Worm (Caenorhabditis elegans) whole organism, L1 larva: ENCODE measurements around the gene ssr-2.
A peak's percentile ranks its signal among the peaks of the same experiment; 100 is the strongest.

Experiments used
- Y116A8C.19 ChIP-seq: sonication (generic microtip); optimal IDR thresholded peaks from 2 replicates; lab custom pipeline; 2016; ENCODE audit warnings: missing compliant biosample characterization, missing genetic modification characterization, borderline replicate concordance
- aha-1 ChIP-seq: fragments of 150-350 bp; optimal IDR thresholded peaks from 2 replicates; lab custom pipeline; 2014; ENCODE audit warnings: missing biosample characterization, missing genetic modification characterization
- blmp-1 ChIP-seq: fragments of 150-350 bp; optimal IDR thresholded peaks from 2 replicates; lab custom pipeline; 2014; ENCODE audit warnings: missing biosample characterization, missing genetic modification characterization
- ceh-88 ChIP-seq: fragments of 200-800 bp; sonication (Bioruptor generic); IDR thresholded peaks from 2 replicates; pipeline ENCODE4 v1.3.6; 2022; ENCODE audit warnings: missing genetic modification characterization, missing compliant biosample characterization
- ces-1 ChIP-seq: fragments of 150-350 bp; optimal IDR thresholded peaks from 2 replicates; lab custom pipeline; 2014; ENCODE audit warnings: missing biosample characterization, missing genetic modification reagents, missing genetic modification characterization
- dsc-1 ChIP-seq: sonication (generic microtip); optimal IDR thresholded peaks from 2 replicates; lab custom pipeline; 2016; ENCODE audit warnings: mild to moderate bottlenecking, missing genetic modification characterization, missing compliant biosample characterization
- efl-1 ChIP-seq, 4 experiments: fragments of 150-350 bp; optimal IDR thresholded peaks in 3 of 4; peaks in 1 of 4; 1 replicate in 1 of 4; 2 replicates in 3 of 4; lab custom pipeline; 2014; ENCODE audit warnings: missing biosample characterization in 2 of 4, missing genetic modification characterization in 2 of 4, missing genetic modification reagents in 2 of 4
- egl-13 ChIP-seq: sonication (generic microtip); optimal IDR thresholded peaks from 2 replicates; lab custom pipeline; 2016; ENCODE audit warnings: missing genotype, missing genetic modification reagents, missing genetic modification characterization, missing compliant biosample characterization
- egl-27 ChIP-seq, 2 experiments: fragments of 150-350 bp in 1 of 2; sonication (generic microtip); optimal IDR thresholded peaks; 3 replicates each; lab custom pipeline; 2017 to 2018; ENCODE audit warnings: missing biosample characterization in 2 of 2, missing genetic modification characterization in 2 of 2, missing genetic modification reagents in 2 of 2
- elt-2 ChIP-seq: sonication (generic microtip); optimal IDR thresholded peaks from 2 replicates; lab custom pipeline; 2016; ENCODE audit warnings: missing genetic modification characterization, mild to moderate bottlenecking, inconsistent platforms, missing compliant biosample characterization, missing genetic modification reagents
- elt-3 ChIP-seq, 6 experiments: fragments of 150-350 bp in 1 of 6; sonication (generic microtip); optimal IDR thresholded peaks; 2 replicates each; lab custom pipeline; 2017 to 2018; ENCODE audit warnings: missing biosample characterization in 6 of 6, missing genetic modification characterization in 6 of 6, inconsistent platforms in 1 of 6
- fkh-4 ChIP-seq: sonication (generic microtip); optimal IDR thresholded peaks from 2 replicates; lab custom pipeline; 2016; ENCODE audit warnings: missing compliant biosample characterization, missing genetic modification characterization, borderline replicate concordance
- hlh-17 ChIP-seq: fragments of 200-800 bp; sonication (Bioruptor generic); optimal IDR thresholded peaks from 2 replicates; lab custom pipeline; 2018; ENCODE audit warnings: missing genetic modification characterization, mild to moderate bottlenecking, missing compliant biosample characterization, moderate library complexity, borderline replicate concordance
- irx-1 ChIP-seq: sonication (generic microtip); optimal IDR thresholded peaks from 2 replicates; lab custom pipeline; 2016; ENCODE audit warnings: missing genetic modification characterization, missing compliant biosample characterization
- isw-1 ChIP-seq: fragments of 200-800 bp; sonication (Bioruptor generic); IDR thresholded peaks from 2 replicates; pipeline ENCODE4 v1.3.6; 2022; ENCODE audit warnings: missing genetic modification characterization, missing compliant biosample characterization
- lin-14 ChIP-seq: fragments of 200-800 bp; sonication (Bioruptor generic); optimal IDR thresholded peaks from 2 replicates; lab custom pipeline; 2018; ENCODE audit warnings: mild to moderate bottlenecking, missing genetic modification characterization, moderate library complexity, missing compliant biosample characterization
- lin-35 ChIP-seq, 2 experiments: fragments of 150-350 bp; optimal IDR thresholded peaks; 2 replicates each; lab custom pipeline; 2014; ENCODE audit warnings: missing biosample characterization in 2 of 2, missing genetic modification characterization in 2 of 2, missing genetic modification reagents in 2 of 2
- lir-3 ChIP-seq: sonication (generic microtip); optimal IDR thresholded peaks from 2 replicates; lab custom pipeline; 2016; ENCODE audit warnings: mild to moderate bottlenecking, missing genetic modification characterization, moderate library complexity, missing compliant biosample characterization; ENCODE audit not compliant: poor library complexity
- mep-1 ChIP-seq: fragments of 150-350 bp; optimal IDR thresholded peaks from 2 replicates; lab custom pipeline; 2014; ENCODE audit warnings: missing biosample characterization, missing genetic modification characterization
- nhr-19 ChIP-seq: fragments of 200-800 bp; sonication (Bioruptor generic); conservative IDR thresholded peaks from 2 replicates; pipeline ENCODE4 v1.3.6; 2022; ENCODE audit warnings: missing genetic modification characterization, missing compliant biosample characterization
- nhr-20 ChIP-seq: sonication (generic microtip); optimal IDR thresholded peaks from 2 replicates; lab custom pipeline; 2016; ENCODE audit warnings: mild to moderate bottlenecking, missing genetic modification characterization, missing compliant biosample characterization
- nhr-237 ChIP-seq: fragments of 150-350 bp; optimal IDR thresholded peaks from 2 replicates; lab custom pipeline; 2014; ENCODE audit warnings: missing biosample characterization, missing genetic modification characterization
- nhr-47 ChIP-seq: sonication (generic microtip); optimal IDR thresholded peaks from 2 replicates; lab custom pipeline; 2016; ENCODE audit warnings: mild to moderate bottlenecking, missing genetic modification characterization, moderate library complexity, missing compliant biosample characterization
- nhr-71 ChIP-seq: sonication (generic microtip); optimal IDR thresholded peaks from 2 replicates; lab custom pipeline; 2016; ENCODE audit warnings: mild to moderate bottlenecking, missing genetic modification characterization, moderate library complexity, missing compliant biosample characterization
- nhr-77 ChIP-seq: fragments of 150-350 bp; optimal IDR thresholded peaks from 2 replicates; lab custom pipeline; 2014; ENCODE audit warnings: missing biosample characterization, missing genetic modification characterization
- nhr-85 ChIP-seq: sonication (generic microtip); peaks from one replicate; lab custom pipeline; 2016; ENCODE audit warnings: missing genetic modification characterization, inconsistent platforms, missing compliant biosample characterization
- nhr-90 ChIP-seq: sonication (generic microtip); optimal IDR thresholded peaks from 2 replicates; lab custom pipeline; 2016; ENCODE audit warnings: mild to moderate bottlenecking, missing genetic modification characterization, missing compliant biosample characterization; ENCODE audit not compliant: poor library complexity
- pax-3 ChIP-seq: fragments of 200-800 bp; sonication (Bioruptor generic); optimal IDR thresholded peaks from 2 replicates; lab custom pipeline; 2018; ENCODE audit warnings: mild to moderate bottlenecking, missing genetic modification characterization, moderate library complexity, missing compliant biosample characterization
- pqm-1 ChIP-seq: sonication (generic microtip); optimal IDR thresholded peaks from 3 replicates; lab custom pipeline; 2017; ENCODE audit warnings: missing biosample characterization, missing genetic modification characterization
- snpc-4 ChIP-seq: fragments of 150-350 bp; optimal IDR thresholded peaks from 2 replicates; lab custom pipeline; 2014; ENCODE audit warnings: missing biosample characterization, missing genetic modification characterization
- snu-23 ChIP-seq: sonication (generic microtip); optimal IDR thresholded peaks from 2 replicates; lab custom pipeline; 2016; ENCODE audit warnings: missing genetic modification characterization, missing compliant biosample characterization
- tlp-1 ChIP-seq: fragments of 150-350 bp; optimal IDR thresholded peaks from 2 replicates; lab custom pipeline; 2014; ENCODE audit warnings: missing biosample characterization, missing genetic modification characterization
- unc-130 ChIP-seq: fragments of 150-350 bp; optimal IDR thresholded peaks from 2 replicates; lab custom pipeline; 2017; ENCODE audit warnings: missing biosample characterization, missing genetic modification characterization, inconsistent platforms
- xbp-1 ChIP-seq: sonication (generic microtip); optimal IDR thresholded peaks from 2 replicates; lab custom pipeline; 2016; ENCODE audit warnings: missing genetic modification characterization, missing compliant biosample characterization

ssr-2 gene

DNA sequence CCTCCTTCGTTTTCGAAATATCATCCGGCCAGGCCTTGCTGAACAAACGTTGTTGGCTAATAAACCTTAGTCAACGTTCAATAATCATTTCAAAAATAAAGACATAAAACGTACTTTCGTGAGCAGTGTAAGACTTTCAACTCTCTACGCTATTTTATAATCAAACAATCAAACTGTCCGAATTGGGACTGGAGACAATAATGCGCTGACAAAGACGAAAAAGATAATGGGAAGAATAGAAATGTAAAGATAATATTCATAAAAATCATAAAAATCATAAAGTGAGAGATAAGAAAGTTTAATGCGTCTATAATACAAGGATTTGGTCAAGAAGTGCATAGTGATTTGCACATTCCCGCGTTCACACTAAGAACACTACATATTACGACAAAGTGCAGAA is 14.2 kb upstream of the ssr-2 start (continued):
- TF ChIP-seq tlp-1 (tag; lab: Kevin White, UChicago) (peak; percentile 11), egl-13 (no peak)

DNA sequence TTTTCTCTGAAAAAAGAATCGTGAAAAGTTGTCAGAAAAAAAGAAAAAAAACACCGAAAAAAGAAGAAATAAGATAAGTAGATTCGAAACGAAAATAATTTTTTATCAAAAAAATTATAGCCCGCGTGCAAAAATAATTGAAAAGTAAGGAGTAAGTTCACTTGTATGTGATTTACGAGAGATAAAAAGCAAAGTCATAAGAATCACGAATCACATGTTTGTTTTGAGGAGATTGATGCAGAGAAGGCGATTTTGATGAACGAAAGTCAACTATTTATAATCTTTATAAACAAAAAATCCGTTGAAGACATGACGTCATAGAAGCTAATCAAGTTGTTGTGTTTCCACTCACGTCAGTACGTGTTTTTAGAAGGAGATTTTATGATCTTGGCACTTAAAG is 12.7 kb upstream of the ssr-2 start, which contains the start of gene Y71H10B.1:
Y71H10B.1 (minus strand) TSS at position 6 of the 400 bp plus-strand sequence.
- TF ChIP-seq nhr-47 (tag; lab: Kevin White, UChicago) (peak; percentile 40), egl-27 (tag; optimal IDR thresholded peaks at IDR 0.05; lab: Kevin White, UChicago) (no peak), nhr-90 (tag; lab: Kevin White, UChicago) (peak; percentile 40), nhr-85 (tag; lab: Kevin White, UChicago) (peak; percentile 88), isw-1 (GFP tag; lab: Robert Waterston, UW) (no peak), lin-35 (GFP tag; optimal IDR thresholded peaks at IDR 0.05; lab: Kevin White, UChicago) (peak in 1 of 2 experiments; percentile 32), lir-3 (tag; lab: Kevin White, UChicago) (peak; percentile 22), unc-130 (tag; lab: Kevin White, UChicago) (peak; percentile 7), nhr-19 (GFP tag; lab: Robert Waterston, UW) (peak; percentile 15; the same call in 1 of the 2 replicates), elt-3 (tag; optimal IDR thresholded peaks at IDR 0.05; lab: Kevin White, UChicago) (peak in 2 of 6 experiments; percentile 46 to 66), nhr-71 (tag; lab: Kevin White, UChicago) (peak; percentile 70), snu-23 (GFP tag; lab: Kevin White, UChicago) (peak; percentile 15), nhr-237 (tag; lab: Kevin White, UChicago) (no peak), aha-1 (tag; lab: Kevin White, UChicago) (no peak), blmp-1 (peak; percentile 27), dsc-1 (tag; lab: Kevin White, UChicago) (peak; percentile 5), lin-14 (GFP tag; lab: Kevin White, UChicago) (peak; percentile 43), Y116A8C.19 (tag; lab: Kevin White, UChicago) (no peak), nhr-20 (tag; lab: Kevin White, UChicago) (peak; percentile 57)

DNA sequence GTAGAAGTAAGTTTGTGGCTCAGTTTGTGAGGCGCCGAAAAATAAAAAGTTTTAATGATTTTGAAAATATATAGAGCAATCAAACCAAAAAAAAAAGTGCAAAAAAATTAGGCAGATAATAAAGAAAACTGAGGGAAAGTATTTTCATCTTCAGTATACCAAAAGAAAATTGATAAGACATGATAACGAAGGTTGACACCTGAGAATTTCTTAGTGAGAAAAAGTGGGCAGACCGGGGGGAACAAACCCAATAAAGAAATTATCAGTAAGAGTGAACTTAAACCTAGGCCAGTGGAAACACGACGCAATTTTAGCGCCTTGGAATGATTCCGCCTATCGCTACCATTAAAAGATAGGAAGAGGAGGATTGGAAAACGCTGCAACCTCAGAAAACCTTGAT is 11.1 kb upstream of the ssr-2 start:
- TF ChIP-seq elt-3 (tag; optimal IDR thresholded peaks at IDR 0.05; lab: Kevin White, UChicago) (peak in 1 of 6 experiments; percentile 4), blmp-1 (peak; percentile 7), nhr-77 (no peak), aha-1 (tag; lab: Kevin White, UChicago) (no peak), elt-2 (tag; lab: Kevin White, UChicago) (peak; percentile 78), irx-1 (tag; lab: Kevin White, UChicago) (no peak), pqm-1 (peak; percentile 25), lin-35 (GFP tag; optimal IDR thresholded peaks at IDR 0.05; lab: Kevin White, UChicago) (peak in 1 of 2 experiments; percentile 16)

DNA sequence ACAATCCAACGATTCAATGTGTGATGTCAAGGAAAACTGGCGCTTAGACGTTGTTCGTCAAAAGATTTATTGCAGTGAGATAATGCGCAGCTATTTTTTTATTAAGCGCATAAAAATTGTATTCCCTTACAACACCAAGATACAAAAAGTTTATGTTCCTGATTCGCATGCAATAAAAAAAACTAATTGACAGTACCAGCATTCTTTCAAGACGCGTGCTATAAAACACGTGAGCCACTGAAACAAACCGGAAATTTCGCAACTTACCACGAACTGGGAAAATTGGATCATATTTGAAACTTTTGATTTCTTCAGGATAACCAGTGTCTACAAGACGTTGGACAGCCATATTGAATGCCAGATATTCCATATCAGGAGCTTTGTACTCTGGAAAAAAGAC is 9.9 kb upstream of the ssr-2 start:
- no peak for TF ChIP-seq mep-1 (tag; lab: Kevin White, UChicago)
- TF ChIP-seq hlh-17 (GFP tag; lab: Kevin White, UChicago) = no peak

DNA sequence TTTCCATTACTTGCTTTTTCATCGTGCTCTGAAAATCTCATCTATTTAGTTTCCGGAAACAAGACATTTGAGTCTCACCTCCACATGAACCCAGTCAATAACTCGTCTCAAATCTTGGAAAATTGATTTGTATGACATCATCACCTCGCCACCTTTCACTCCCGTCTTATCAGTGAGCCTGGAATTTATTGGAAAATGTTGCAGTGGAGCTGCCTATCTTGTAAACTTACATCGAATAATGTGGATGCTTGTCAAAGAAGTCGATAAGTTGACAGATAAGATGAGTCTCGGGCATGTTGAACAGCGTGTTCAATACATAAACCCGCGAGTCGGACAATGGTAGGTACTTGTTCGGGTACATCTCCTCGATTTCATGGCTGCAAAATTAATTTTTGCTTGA is 9.2 kb upstream of the ssr-2 start:
- TF ChIP-seq efl-1 (optimal IDR thresholded peaks at IDR 0.05; lab: Kevin White, UChicago) = no peak
- peak in 1 of 2 experiments; percentile 74 for TF ChIP-seq efl-1 (GFP tag; optimal IDR thresholded peaks at IDR 0.05 in 1 of 2; lab: Kevin White, UChicago)
- no peak for TF ChIP-seq pax-3
- TF ChIP-seq snpc-4 = no peak
- TF ChIP-seq fkh-4 = no peak
- no peak for TF ChIP-seq aha-1 (tag; lab: Kevin White, UChicago)
- TF ChIP-seq pqm-1 = peak; percentile 73
- TF ChIP-seq ces-1 (GFP tag; lab: Kevin White, UChicago) = no peak
- peak; percentile 2 for TF ChIP-seq tlp-1 (tag; lab: Kevin White, UChicago)
- TF ChIP-seq xbp-1 (tag; lab: Kevin White, UChicago) = no peak
- TF ChIP-seq ceh-88 (GFP tag; lab: Robert Waterston, UW) = no peak
- TF ChIP-seq elt-2 (tag; lab: Kevin White, UChicago) = peak; percentile 42
